Worm (Caenorhabditis elegans): Measurements from ENCODE around the gene best-3.
A peak's percentile ranks its signal among the peaks of the same experiment; 100 is the strongest.

best-3 gene

ce11 chrII:18787-19186, 6.0 kb downstream of the best-3 start (continued):
- TF ChIP-seq cey-2 (tag; optimal IDR thresholded peaks at IDR 0.05; ENCODE audit: borderline replicate concordance, insufficient read depth) (no peak), unc-39 (tag; optimal IDR thresholded peaks at IDR 0.05) (no peak), mxl-2 (GFP tag; conservative IDR thresholded peaks at IDR 0.05) (no peak), ceh-44 (GFP tag; IDR thresholded peaks at IDR 0.05) (peak; percentile 16; the same call in 1 of the 2 replicates), hlh-30 (tag; optimal IDR thresholded peaks at IDR 0.05; ENCODE audit: insufficient read depth) (peak; percentile 98), dmd-6 (GFP tag; IDR thresholded peaks at IDR 0.05) (peak; percentile 77), fkh-10 (GFP tag; optimal IDR thresholded peaks at IDR 0.05) (peak; percentile 28), unc-62 (GFP tag; optimal IDR thresholded peaks at IDR 0.05 in 1 of 2) (peak in 1 of 2 experiments; percentile 99), unc-62 (tag; optimal IDR thresholded peaks at IDR 0.05) (no peak), madf-9 (GFP tag; conservative IDR thresholded peaks at IDR 0.05) (peak; percentile 64; the same call in 1 of the 2 replicates), ceh-28 (tag; optimal IDR thresholded peaks at IDR 0.05) (no peak), Y48G9A.11 (GFP tag; IDR thresholded peaks at IDR 0.05) (no peak), mxl-3 (GFP tag; optimal IDR thresholded peaks at IDR 0.05) (peak; percentile 99), lin-15B (tag; optimal IDR thresholded peaks at IDR 0.05) (no peak), rbr-2 (tag; optimal IDR thresholded peaks at IDR 0.05) (peak; percentile 86), hlh-11 (tag; optimal IDR thresholded peaks at IDR 0.05) (peak; percentile 92), saeg-2 (GFP tag; IDR thresholded peaks at IDR 0.05) (0 out of 2 replicates have a peak, but pooled peaks have one; percentile 53), mdl-1 (tag; optimal IDR thresholded peaks at IDR 0.05) (peak; percentile 77 to 97), lin-39 (tag; optimal IDR thresholded peaks at IDR 0.05) (no peak), dpl-1 (GFP tag; optimal IDR thresholded peaks at IDR 0.05) (peak; percentile 61), D1046.2 (GFP tag; IDR thresholded peaks at IDR 0.05) (no peak), T20F7.1 (GFP tag; optimal IDR thresholded peaks at IDR 0.05) (peak; percentile 65), snpc-1.2 (GFP tag; IDR thresholded peaks at IDR 0.05) (no peak), ctbp-1 (GFP tag; IDR thresholded peaks at IDR 0.05) (peak; percentile 69), F49E8.2 (tag; optimal IDR thresholded peaks at IDR 0.05; ENCODE audit: borderline replicate concordance) (no peak), Y75B8A.6 (GFP tag; IDR thresholded peaks at IDR 0.05) (0 out of 2 replicates have a peak, but pooled peaks have one; percentile 50), aha-1 (tag) (peak; percentile 98), Y105C5A.15 (GFP tag; IDR thresholded peaks at IDR 0.05) (no peak), gei-8 (GFP tag; optimal IDR thresholded peaks at IDR 0.05) (no peak), nhr-11 (tag; optimal IDR thresholded peaks at IDR 0.05) (peak; percentile 69), vab-7 (GFP tag; IDR thresholded peaks at IDR 0.05) (0 out of 2 replicates have a peak, but pooled peaks have one; percentile 18)

- no peak for TF ChIP-seq nhr-111 (GFP tag; optimal IDR thresholded peaks at IDR 0.05)
- no peak for TF ChIP-seq Y75B8A.6 (GFP tag; IDR thresholded peaks at IDR 0.05)
- TF ChIP-seq dve-1 (tag; optimal IDR thresholded peaks at IDR 0.05; ENCODE audit: insufficient read depth), result no peak
- no peak for TF ChIP-seq attf-4 (tag; optimal IDR thresholded peaks at IDR 0.05)
- TF ChIP-seq snpc-1.2 (GFP tag; IDR thresholded peaks at IDR 0.05), result no peak
- no peak for TF ChIP-seq jun-1 (tag; optimal IDR thresholded peaks at IDR 0.05)
- TF ChIP-seq nhr-25 (tag; optimal IDR thresholded peaks at IDR 0.05; ENCODE audit: borderline replicate concordance, insufficient read depth), result no peak
- no peak for TF ChIP-seq F49E8.2 (tag; optimal IDR thresholded peaks at IDR 0.05; ENCODE audit: borderline replicate concordance)
- TF ChIP-seq lin-39 (tag; optimal IDR thresholded peaks at IDR 0.05), result no peak
- no peak for TF ChIP-seq dmd-6 (GFP tag; IDR thresholded peaks at IDR 0.05)
- TF ChIP-seq lin-15B (tag; optimal IDR thresholded peaks at IDR 0.05), result no peak
Observed at ce11 chrII:19238-19637, 6.5 kb downstream of the best-3 start, which contains the start of gene gmeb-1. Gene gmeb-1 (plus strand): TSS chrII:19538.

- TF ChIP-seq set-16 (GFP tag; IDR thresholded peaks at IDR 0.05), result no peak
- TF ChIP-seq mep-1 (tag; optimal IDR thresholded peaks at IDR 0.05), result peak; percentile 16
- TF ChIP-seq lin-1 (GFP tag; IDR thresholded peaks at IDR 0.05), result no peak
- TF ChIP-seq nhr-6 (tag; optimal IDR thresholded peaks at IDR 0.05), result no peak
- no peak for TF ChIP-seq gei-8 (GFP tag; optimal IDR thresholded peaks at IDR 0.05)
- TF ChIP-seq ZK337.2 (GFP tag; IDR thresholded peaks at IDR 0.05), result no peak
- TF ChIP-seq hif-1 (tag; optimal IDR thresholded peaks at IDR 0.05), result no peak
Observed at ce11 chrII:21953-22352, 9.2 kb downstream of the best-3 start.
